Fruit fly (Drosophila melanogaster) whole organism, embryonic: Measurements from ENCODE around the gene mld.

Experiments
- Bgb ChIP-seq: fragments of 200-800 bp; sonication (Bioruptor generic); IDR thresholded peaks from 2 replicates; pipeline ENCODE4 v1.3.6; 2022; ENCODE audit warnings: missing biosample characterization, missing genetic modification characterization; ENCODE audit not compliant: partially characterized antibody
- C15 ChIP-seq: fragments of 200-800 bp; sonication (Bioruptor generic); IDR thresholded peaks from 3 replicates; pipeline ENCODE4 v1.3.6; 2022; ENCODE audit warnings: missing biosample characterization, missing genetic modification characterization
- CG10321 ChIP-seq: fragments of 200-800 bp; sonication (Bioruptor generic); IDR thresholded peaks from 2 replicates; pipeline ENCODE4 v1.3.6; 2022; ENCODE audit warnings: missing biosample characterization, missing genetic modification characterization
- CG11093 ChIP-seq: fragments of 200-800 bp; sonication (Bioruptor generic); IDR thresholded peaks from 3 replicates; pipeline ENCODE4 v1.3.6; 2022; ENCODE audit warnings: missing biosample characterization, missing genetic modification characterization
- CG11247 ChIP-seq: fragments of 200-800 bp; sonication (Bioruptor generic); IDR thresholded peaks from 2 replicates; pipeline ENCODE4 v1.3.6; 2022; ENCODE audit warnings: missing biosample characterization, missing genetic modification characterization
- CG11456 ChIP-seq: fragments of 200-800 bp; sonication (Bioruptor generic); IDR thresholded peaks from 3 replicates; pipeline ENCODE4 v1.3.6; 2022; ENCODE audit warnings: missing biosample characterization, missing genetic modification characterization
- CG11723 ChIP-seq: fragments of 200-800 bp; sonication (Bioruptor generic); optimal IDR thresholded peaks from 2 replicates; lab custom pipeline; 2017; ENCODE audit warnings: missing biosample characterization, mild to moderate bottlenecking, missing genetic modification characterization
- CG13287 ChIP-seq: fragments of 200-800 bp; sonication (Bioruptor generic); IDR thresholded peaks from 2 replicates; pipeline ENCODE4 v1.3.6; 2022; ENCODE audit warnings: missing biosample characterization, missing genetic modification characterization; ENCODE audit not compliant: partially characterized antibody
- CG15011 ChIP-seq: fragments of 200-800 bp; sonication (Bioruptor generic); optimal IDR thresholded peaks from 3 replicates; lab custom pipeline; 2018; ENCODE audit warnings: missing biosample characterization, mild to moderate bottlenecking, missing genetic modification characterization
- CG16779 ChIP-seq: fragments of 200-800 bp; sonication (Bioruptor generic); IDR thresholded peaks from 2 replicates; pipeline ENCODE4 v1.3.6; 2022; ENCODE audit warnings: missing biosample characterization, missing genetic modification characterization
- CG18764 ChIP-seq: fragments of 200-800 bp; sonication (Bioruptor generic); optimal IDR thresholded peaks from 3 replicates; lab custom pipeline; 2016; ENCODE audit warnings: missing biosample characterization, missing genetic modification characterization
- CG2712 ChIP-seq: fragments of 200-800 bp; optimal IDR thresholded peaks from 3 replicates; lab custom pipeline; 2019; ENCODE audit warnings: missing biosample characterization, mild to moderate bottlenecking, missing genetic modification characterization, moderate library complexity
- CG30403 ChIP-seq: fragments of 200-800 bp; sonication (Bioruptor generic); optimal IDR thresholded peaks from 3 replicates; lab custom pipeline; 2016; ENCODE audit warnings: missing biosample characterization, missing genetic modification characterization
- CG3407 ChIP-seq: fragments of 200-800 bp; sonication (Bioruptor generic); optimal IDR thresholded peaks from 2 replicates; lab custom pipeline; 2018; ENCODE audit warnings: missing biosample characterization, mild to moderate bottlenecking, missing genetic modification characterization
- CG4360 ChIP-seq: fragments of 200-800 bp; sonication (Bioruptor generic); IDR thresholded peaks from 2 replicates; pipeline ENCODE4 v1.3.6; 2022; ENCODE audit warnings: missing biosample characterization, missing genetic modification characterization
- CG4707 ChIP-seq: fragments of 200-800 bp; sonication (Bioruptor generic); optimal IDR thresholded peaks from 2 replicates; lab custom pipeline; 2018; ENCODE audit warnings: missing biosample characterization, mild to moderate bottlenecking, missing genetic modification characterization, moderate library complexity
- CG5180 ChIP-seq: fragments of 200-800 bp; sonication (Bioruptor generic); optimal IDR thresholded peaks from 3 replicates; lab custom pipeline; 2017; ENCODE audit warnings: missing biosample characterization, missing genetic modification characterization, mild to moderate bottlenecking, moderate library complexity, missing genetic modification reagents
- CG6272 ChIP-seq: fragments of 200-800 bp; sonication (Bioruptor generic); IDR thresholded peaks from 2 replicates; pipeline ENCODE4 v1.3.6; 2022; ENCODE audit warnings: missing biosample characterization, missing genetic modification characterization
- CG7987 ChIP-seq: fragments of 200-800 bp; sonication (Bioruptor generic); optimal IDR thresholded peaks from 2 replicates; lab custom pipeline; 2018; ENCODE audit warnings: missing biosample characterization, mild to moderate bottlenecking, missing genetic modification characterization, moderate library complexity
- CTCF ChIP-seq: fragments of 200-800 bp; sonication (Bioruptor generic); optimal IDR thresholded peaks from 2 replicates; lab custom pipeline; 2017; ENCODE audit warnings: missing biosample characterization, mild to moderate bottlenecking, missing genetic modification characterization, moderate library complexity
- Chrac-16 ChIP-seq: fragments of 200-800 bp; sonication (Bioruptor generic); optimal IDR thresholded peaks from 3 replicates; lab custom pipeline; 2016; ENCODE audit warnings: missing biosample characterization, missing genetic modification characterization
- Dip2 ChIP-seq: fragments of 200-800 bp; sonication (Bioruptor generic); IDR thresholded peaks from 2 replicates; pipeline ENCODE4 v1.3.6; 2022; ENCODE audit warnings: missing biosample characterization, missing genetic modification characterization
- Dll ChIP-seq: fragments of 200-800 bp; sonication (Bioruptor generic); IDR thresholded peaks from 4 replicates; pipeline ENCODE4 v1.3.6; 2022; ENCODE audit warnings: missing biosample characterization, missing genetic modification characterization; ENCODE audit not compliant: partially characterized antibody
- Ets65A ChIP-seq: fragments of 200-800 bp; sonication (Bioruptor generic); peaks from one replicate; lab custom pipeline; 2016; ENCODE audit warnings: missing biosample characterization, missing genetic modification characterization
- Fer1 ChIP-seq: fragments of 200-800 bp; sonication (Bioruptor generic); optimal IDR thresholded peaks from 2 replicates; lab custom pipeline; 2017; ENCODE audit warnings: missing biosample characterization, mild to moderate bottlenecking, missing genetic modification characterization
- NFAT ChIP-seq: fragments of 200-800 bp; sonication (Bioruptor generic); IDR thresholded peaks from 2 replicates; pipeline ENCODE4 v1.3.6; 2022; ENCODE audit warnings: missing biosample characterization, missing genetic modification characterization
- Poxn ChIP-seq: fragments of 200-800 bp; sonication (Bioruptor generic); IDR thresholded peaks from 2 replicates; pipeline ENCODE4 v1.3.6; 2022; ENCODE audit warnings: missing biosample characterization, missing genetic modification characterization
- Sox100B ChIP-seq: fragments of 200-800 bp; sonication (Bioruptor generic); optimal IDR thresholded peaks from 3 replicates; lab custom pipeline; 2018; ENCODE audit warnings: missing biosample characterization, mild to moderate bottlenecking, missing genetic modification characterization
- Stat92E ChIP-seq, 3 experiments: fragments of >200 bp in 2 of 3; fragments of 200-800 bp in 1 of 3; sonication (Bioruptor generic) in 1 of 3; optimal IDR thresholded peaks; 2 replicates each; lab custom pipeline; 2017 to 2019; ENCODE audit warnings: missing biosample characterization in 3 of 3, missing genetic modification characterization in 3 of 3, mild to moderate bottlenecking in 1 of 3, moderate library complexity in 1 of 3
- ato ChIP-seq: fragments of 200-800 bp; sonication (Bioruptor generic); IDR thresholded peaks from 2 replicates; pipeline ENCODE4 v1.3.6; 2022; ENCODE audit warnings: missing biosample characterization, missing genetic modification characterization; ENCODE audit not compliant: partially characterized antibody
- bigmax ChIP-seq: fragments of 200-800 bp; sonication (Bioruptor generic); optimal IDR thresholded peaks from 2 replicates; lab custom pipeline; 2018; ENCODE audit warnings: missing biosample characterization, mild to moderate bottlenecking, missing genetic modification characterization
- cg ChIP-seq: fragments of 200-800 bp; sonication (Bioruptor generic); optimal IDR thresholded peaks from 3 replicates; lab custom pipeline; 2019; ENCODE audit warnings: missing biosample characterization, mild to moderate bottlenecking, missing genetic modification characterization, moderate library complexity
- chn ChIP-seq: fragments of 200-800 bp; sonication (Bioruptor generic); optimal IDR thresholded peaks from 2 replicates; lab custom pipeline; 2016; ENCODE audit warnings: missing biosample characterization, missing genetic modification characterization
- dan ChIP-seq: fragments of 200-800 bp; sonication (Bioruptor generic); IDR thresholded peaks from 2 replicates; pipeline ENCODE4 v1.3.6; 2022; ENCODE audit warnings: missing biosample characterization, missing genetic modification characterization
- disco-r ChIP-seq: fragments of 200-800 bp; sonication (Bioruptor generic); optimal IDR thresholded peaks from 2 replicates; lab custom pipeline; 2016; ENCODE audit warnings: missing biosample characterization, missing genetic modification characterization
- insv ChIP-seq, 2 experiments: fragments of 200-800 bp; sonication (Bioruptor generic); optimal IDR thresholded peaks; 3 replicates each; lab custom pipeline; 2016 to 2018; ENCODE audit warnings: missing biosample characterization in 2 of 2, missing genetic modification characterization in 2 of 2
- jing ChIP-seq: fragments of 200-800 bp; sonication (Bioruptor generic); optimal IDR thresholded peaks from 2 replicates; lab custom pipeline; 2018; ENCODE audit warnings: missing biosample characterization, mild to moderate bottlenecking, missing genetic modification characterization
- lab ChIP-seq: fragments of 200-800 bp; sonication (Bioruptor generic); optimal IDR thresholded peaks from 3 replicates; lab custom pipeline; 2017; ENCODE audit warnings: missing biosample characterization, missing genetic modification characterization, mild to moderate bottlenecking, moderate library complexity, missing genetic modification reagents
- repo ChIP-seq: fragments of 200-800 bp; sonication (Bioruptor generic); optimal IDR thresholded peaks from 2 replicates; lab custom pipeline; 2016; ENCODE audit warnings: missing biosample characterization, missing genetic modification characterization
- rib ChIP-seq: fragments of 200-800 bp; sonication (Bioruptor generic); IDR thresholded peaks from 2 replicates; pipeline ENCODE4 v1.3.6; 2022; ENCODE audit warnings: missing biosample characterization, missing genetic modification characterization
- run ChIP-seq: fragments of 200-800 bp; sonication (Bioruptor generic); optimal IDR thresholded peaks from 3 replicates; lab custom pipeline; 2018; ENCODE audit warnings: missing biosample characterization, mild to moderate bottlenecking, missing genetic modification characterization
- salm ChIP-seq: fragments of 200-800 bp; sonication (Bioruptor generic); optimal IDR thresholded peaks from 2 replicates; lab custom pipeline; 2018; ENCODE audit warnings: missing biosample characterization, mild to moderate bottlenecking, missing genetic modification characterization
- slp2 ChIP-seq: fragments of 200-800 bp; sonication (Bioruptor generic); optimal IDR thresholded peaks from 2 replicates; lab custom pipeline; 2016; ENCODE audit warnings: missing biosample characterization, missing genetic modification characterization
- ssp ChIP-seq: fragments of 200-800 bp; sonication (Bioruptor generic); IDR thresholded peaks from 2 replicates; pipeline ENCODE4 v1.3.6; 2022; ENCODE audit warnings: missing biosample characterization, missing genetic modification characterization
- tna ChIP-seq: fragments of 200-800 bp; sonication (Bioruptor generic); IDR thresholded peaks from 2 replicates; pipeline ENCODE4 v1.3.6; 2022; ENCODE audit warnings: missing biosample characterization, missing genetic modification characterization; ENCODE audit not compliant: partially characterized antibody
- trem ChIP-seq: fragments of 200-800 bp; optimal IDR thresholded peaks from 3 replicates; lab custom pipeline; 2019; ENCODE audit warnings: missing biosample characterization, mild to moderate bottlenecking, missing genetic modification characterization, moderate library complexity
- twi ChIP-seq: fragments of 200-800 bp; optimal IDR thresholded peaks from 2 replicates; lab custom pipeline; 2019; ENCODE audit warnings: missing biosample characterization, mild to moderate bottlenecking, missing genetic modification characterization, moderate library complexity
- wek ChIP-seq: fragments of 200-800 bp; sonication (Bioruptor generic); optimal IDR thresholded peaks from 3 replicates; lab custom pipeline; 2018; ENCODE audit warnings: missing biosample characterization, mild to moderate bottlenecking, missing genetic modification characterization, moderate library complexity
- yki ChIP-seq: fragments of >200 bp; optimal IDR thresholded peaks from 3 replicates; lab custom pipeline; 2018
- zfh2 ChIP-seq: fragments of 200-800 bp; sonication (Bioruptor generic); optimal IDR thresholded peaks from 2 replicates; lab custom pipeline; 2016; ENCODE audit warnings: missing biosample characterization, missing genetic modification characterization

mld gene

DNA sequence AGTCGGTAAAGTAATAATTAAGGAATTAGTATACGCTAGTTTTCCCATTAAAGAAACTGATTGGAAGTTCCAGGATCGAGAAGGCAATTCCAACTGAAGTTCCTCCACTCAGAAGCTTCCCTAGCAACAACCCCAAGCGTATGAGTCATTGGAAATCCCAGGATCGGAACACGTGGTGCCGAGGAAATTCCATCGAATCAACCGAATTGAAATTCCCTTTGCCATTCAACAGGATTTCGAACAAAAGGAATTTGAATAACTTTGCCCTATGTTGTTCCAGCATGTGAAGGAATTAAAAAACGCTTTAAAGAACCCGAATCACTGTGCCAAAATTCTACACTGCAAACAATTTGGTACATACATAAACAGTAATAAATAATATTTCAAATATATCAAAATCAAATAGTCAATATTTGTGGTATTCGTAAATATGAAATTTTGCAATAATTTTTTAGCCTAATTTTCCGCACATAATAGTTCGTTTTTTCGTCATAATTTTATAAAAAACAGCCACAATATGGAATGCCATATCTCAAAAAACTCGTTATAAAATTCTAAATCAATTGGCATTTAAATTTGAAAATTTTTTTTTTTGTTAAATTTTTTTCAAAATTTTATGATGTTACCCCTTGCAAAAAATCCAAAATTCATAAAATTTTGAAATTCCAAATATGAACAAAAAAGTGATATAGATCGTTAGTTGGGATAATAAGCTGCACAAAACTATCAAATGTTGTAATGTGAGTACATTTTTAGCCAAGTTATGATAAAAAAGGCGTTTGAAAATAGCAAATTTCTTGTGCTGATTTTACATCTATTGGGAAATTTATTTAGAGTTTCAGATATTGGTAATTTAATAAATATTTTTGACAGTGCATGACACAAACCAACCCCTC is 5.1 kb upstream of the mld start (continued):
- no peak for TF ChIP-seq CG3407 (GFP tag; lab: Kevin White, UChicago)
- TF ChIP-seq lab: peak; percentile 13
- no peak for TF ChIP-seq cg
- TF ChIP-seq C15 (GFP tag; lab: Robert Waterston, UW): no peak
- no peak for TF ChIP-seq twi (tag; lab: Kevin White, UChicago)
- TF ChIP-seq CG6272 (GFP tag; lab: Robert Waterston, UW): no peak
- TF ChIP-seq CG13287: no peak
- TF ChIP-seq Dip2 (GFP tag; lab: Robert Waterston, UW): no peak
- TF ChIP-seq disco-r (GFP tag; lab: Kevin White, UChicago): no peak
- no peak for TF ChIP-seq CG10321 (GFP tag; lab: Robert Waterston, UW)
- no peak for TF ChIP-seq NFAT (GFP tag; lab: Robert Waterston, UW)
- no peak for TF ChIP-seq CG11456 (GFP tag; lab: Robert Waterston, UW)
- no peak for TF ChIP-seq chn (GFP tag; lab: Kevin White, UChicago)
- no peak for TF ChIP-seq rib (GFP tag; lab: Robert Waterston, UW)
- no peak for TF ChIP-seq CG11247
- TF ChIP-seq CG15011 (GFP tag; lab: Kevin White, UChicago): no peak
- no peak for TF ChIP-seq repo (GFP tag; lab: Kevin White, UChicago)
- TF ChIP-seq jing (GFP tag; lab: Kevin White, UChicago): no peak
- no peak for TF ChIP-seq CG4360 (GFP tag; lab: Robert Waterston, UW)
- TF ChIP-seq wek (GFP tag; lab: Kevin White, UChicago): no peak
- no peak for TF ChIP-seq ato (GFP tag; lab: Robert Waterston, UW)
- no peak for TF ChIP-seq yki (lab: Kevin White, UChicago)
- no peak for TF ChIP-seq Ets65A (GFP tag; lab: Kevin White, UChicago)
- TF ChIP-seq CG30403 (GFP tag; lab: Kevin White, UChicago): peak; percentile 45
- no peak for TF ChIP-seq CG4707 (GFP tag; lab: Kevin White, UChicago)
- no peak for TF ChIP-seq CTCF (GFP tag; lab: Kevin White, UChicago)
- peak; percentile 61 for TF ChIP-seq CG2712 (tag; lab: Kevin White, UChicago)
- TF ChIP-seq Bgb (GFP tag; lab: Robert Waterston, UW): no peak; the same call in 1 of the 2 replicates
- no peak for TF ChIP-seq CG7987 (GFP tag; lab: Kevin White, UChicago)
- no peak for TF ChIP-seq Fer1 (GFP tag; lab: Kevin White, UChicago)
- TF ChIP-seq CG16779: no peak
- peak in 1 of 2 experiments; percentile 67 for TF ChIP-seq insv (GFP tag; optimal IDR thresholded peaks at IDR 0.05; lab: Kevin White, UChicago)
- TF ChIP-seq CG11093: no peak
- TF ChIP-seq dan (GFP tag; lab: Robert Waterston, UW): no peak
- TF ChIP-seq CG11723 (GFP tag; lab: Kevin White, UChicago): no peak
- TF ChIP-seq Stat92E (GFP tag; optimal IDR thresholded peaks at IDR 0.05; lab: Kevin White, UChicago): no peak
- TF ChIP-seq Poxn (GFP tag; lab: Robert Waterston, UW): no peak
- TF ChIP-seq bigmax: no peak
- no peak for TF ChIP-seq run (tag; lab: Kevin White, UChicago)
- no peak for TF ChIP-seq CG5180 (GFP tag; lab: Kevin White, UChicago)
- TF ChIP-seq ssp (GFP tag; lab: Robert Waterston, UW): no peak
- no peak for TF ChIP-seq CG18764
- no peak for TF ChIP-seq tna (GFP tag; lab: Robert Waterston, UW)
- no peak for TF ChIP-seq Dll
- peak; percentile 16 for TF ChIP-seq trem (tag; lab: Kevin White, UChicago)
- no peak for TF ChIP-seq slp2 (GFP tag; lab: Kevin White, UChicago)
- no peak for TF ChIP-seq Chrac-16 (GFP tag; lab: Kevin White, UChicago)
- no peak for TF ChIP-seq salm
- TF ChIP-seq zfh2 (GFP tag; lab: Kevin White, UChicago): no peak
- peak; percentile 67 for TF ChIP-seq Sox100B (GFP tag; lab: Kevin White, UChicago)
